Worm (Caenorhabditis elegans) whole organism, L4 larva: ENCODE results near the gene F44E2.4.

Source experiments
- D1046.2 ChIP-seq: fragments of 200-800 bp; sonication (Bioruptor generic); IDR thresholded peaks from 2 replicates; pipeline ENCODE4 v1.3.6; 2022; ENCODE audit warnings: missing genetic modification characterization, missing compliant biosample characterization
- F44E2.7 ChIP-seq: fragments of 200-800 bp; sonication (Bioruptor generic); IDR thresholded peaks from 2 replicates; pipeline ENCODE4 v2.1.2; 2022; ENCODE audit warnings: missing genetic modification characterization, missing compliant biosample characterization
- T20F7.1 ChIP-seq: fragments of 200-800 bp; sonication (Bioruptor generic); optimal IDR thresholded peaks from 2 replicates; lab custom pipeline; 2018; ENCODE audit warnings: mild to moderate bottlenecking, missing genetic modification characterization, missing compliant biosample characterization
- Y105C5A.15 ChIP-seq: fragments of 200-800 bp; sonication (Bioruptor generic); IDR thresholded peaks from 2 replicates; pipeline ENCODE4 v1.3.6; 2022; ENCODE audit warnings: missing genetic modification characterization, missing compliant biosample characterization
- Y48G9A.11 ChIP-seq: fragments of 200-800 bp; sonication (Bioruptor generic); IDR thresholded peaks from 2 replicates; pipeline ENCODE4 v1.3.6; 2022; ENCODE audit warnings: missing genetic modification reagents, missing genetic modification characterization, missing compliant biosample characterization
- Y75B8A.6 ChIP-seq: fragments of 200-800 bp; sonication (Bioruptor generic); IDR thresholded peaks from 2 replicates; pipeline ENCODE4 v1.3.6; 2022; ENCODE audit warnings: missing genetic modification reagents, missing genetic modification characterization, missing compliant biosample characterization
- ZK546.5 ChIP-seq, 2 experiments: sonication (generic microtip); optimal IDR thresholded peaks; 2 replicates each; lab custom pipeline; 2017; ENCODE audit warnings: missing biosample characterization in 2 of 2, missing genetic modification characterization in 2 of 2
- aha-1 ChIP-seq: fragments of 150-350 bp; peaks from one replicate; lab custom pipeline; 2014; ENCODE audit warnings: missing biosample characterization, missing genetic modification characterization
- attf-4 ChIP-seq: sonication (generic microtip); optimal IDR thresholded peaks from 3 replicates; lab custom pipeline; 2017; ENCODE audit warnings: missing biosample characterization, missing genetic modification characterization
- ceh-20 ChIP-seq: fragments of 200-800 bp; sonication (Bioruptor generic); IDR thresholded peaks from 2 replicates; pipeline ENCODE4 v1.3.6; 2022; ENCODE audit warnings: missing genetic modification reagents, missing genetic modification characterization, missing compliant biosample characterization
- ceh-28 ChIP-seq: fragments of 150-350 bp; optimal IDR thresholded peaks from 2 replicates; lab custom pipeline; 2014; ENCODE audit warnings: missing biosample characterization, missing genetic modification reagents, missing genetic modification characterization
- ceh-32 ChIP-seq: sonication (generic microtip); optimal IDR thresholded peaks from 2 replicates; lab custom pipeline; 2016; ENCODE audit warnings: mild to moderate bottlenecking, missing genetic modification characterization, missing compliant biosample characterization; ENCODE audit not compliant: poor library complexity
- ceh-82 ChIP-seq: sonication (generic microtip); optimal IDR thresholded peaks from 2 replicates; lab custom pipeline; 2017; ENCODE audit warnings: missing biosample characterization, missing genetic modification characterization
- ctbp-1 ChIP-seq: fragments of 200-800 bp; sonication (Bioruptor generic); IDR thresholded peaks from 2 replicates; pipeline ENCODE4 v1.3.6; 2022; ENCODE audit warnings: missing genetic modification reagents, missing genetic modification characterization, missing compliant biosample characterization
- daf-19 ChIP-seq: fragments of 200-800 bp; sonication (Bioruptor generic); conservative IDR thresholded peaks from 2 replicates; pipeline ENCODE4 v1.3.6; 2022; ENCODE audit warnings: missing genetic modification characterization, missing compliant biosample characterization
- egl-27 ChIP-seq: sonication (generic microtip); optimal IDR thresholded peaks from 3 replicates; lab custom pipeline; 2017; ENCODE audit warnings: missing biosample characterization, missing genetic modification reagents, missing genetic modification characterization
- egl-43 ChIP-seq: fragments of 200-800 bp; sonication (Bioruptor generic); IDR thresholded peaks from 2 replicates; pipeline ENCODE4 v1.3.6; 2022; ENCODE audit warnings: missing genetic modification reagents, missing genetic modification characterization, missing compliant biosample characterization
- hlh-30 ChIP-seq: sonication (generic microtip); optimal IDR thresholded peaks from 2 replicates; lab custom pipeline; 2017; ENCODE audit warnings: antibody characterized with exemption, mild to moderate bottlenecking, missing genetic modification characterization, missing compliant biosample characterization; ENCODE audit not compliant: insufficient read depth
- jun-1 ChIP-seq: fragments of 150-350 bp; optimal IDR thresholded peaks from 2 replicates; lab custom pipeline; 2014; ENCODE audit warnings: missing biosample characterization, missing genetic modification reagents, missing genetic modification characterization
- lin-1 ChIP-seq: fragments of 200-800 bp; sonication (Bioruptor generic); IDR thresholded peaks from 2 replicates; pipeline ENCODE4 v1.3.6; 2022; ENCODE audit warnings: missing genetic modification reagents, missing genetic modification characterization, missing compliant biosample characterization
- lin-15B ChIP-seq: fragments of 150-350 bp; sonication (generic microtip); optimal IDR thresholded peaks from 3 replicates; lab custom pipeline; 2014; ENCODE audit warnings: missing biosample characterization, missing genetic modification characterization
- lin-29 ChIP-seq: fragments of 200-800 bp; sonication (Bioruptor generic); IDR thresholded peaks from 2 replicates; pipeline ENCODE4 v1.3.6; 2022; ENCODE audit warnings: missing genetic modification reagents, missing genetic modification characterization, missing compliant biosample characterization
- lin-38 ChIP-seq: fragments of 200-800 bp; sonication (Bioruptor generic); IDR thresholded peaks from 2 replicates; pipeline ENCODE4 v1.3.6; 2022; ENCODE audit warnings: missing genetic modification reagents, missing genetic modification characterization, missing compliant biosample characterization
- lir-3 ChIP-seq: sonication (generic microtip); optimal IDR thresholded peaks from 2 replicates; lab custom pipeline; 2016; ENCODE audit warnings: mild to moderate bottlenecking, missing genetic modification characterization, missing compliant biosample characterization
- madf-5 ChIP-seq, 2 experiments: fragments of 200-800 bp; sonication (Bioruptor generic); IDR thresholded peaks; 2 replicates each; pipeline ENCODE4 v1.3.6; 2022; ENCODE audit warnings: missing compliant biosample characterization in 2 of 2, missing genetic modification characterization in 2 of 2
- madf-9 ChIP-seq: fragments of 200-800 bp; sonication (Bioruptor generic); conservative IDR thresholded peaks from 2 replicates; pipeline ENCODE4 v1.3.6; 2022; ENCODE audit warnings: missing genetic modification reagents, missing genetic modification characterization, missing compliant biosample characterization
- mes-2 ChIP-seq: sonication (generic microtip); optimal IDR thresholded peaks from 2 replicates; lab custom pipeline; 2016; ENCODE audit warnings: missing genotype, mild to moderate bottlenecking, missing genetic modification characterization, missing compliant biosample characterization; ENCODE audit not compliant: poor library complexity, severe bottlenecking
- mxl-2 ChIP-seq: fragments of 200-800 bp; sonication (Bioruptor generic); conservative IDR thresholded peaks from 2 replicates; pipeline ENCODE4 v1.3.6; 2022; ENCODE audit warnings: missing genetic modification reagents, missing genetic modification characterization, missing compliant biosample characterization
- nhr-102 ChIP-seq: sonication (generic microtip); optimal IDR thresholded peaks from 2 replicates; lab custom pipeline; 2016; ENCODE audit warnings: mild to moderate bottlenecking, missing genetic modification characterization, moderate library complexity, missing compliant biosample characterization
- nhr-111 ChIP-seq: fragments of 200-800 bp; sonication (Bioruptor generic); optimal IDR thresholded peaks from 2 replicates; lab custom pipeline; 2018; ENCODE audit warnings: mild to moderate bottlenecking, missing genetic modification characterization, missing compliant biosample characterization
- nhr-25 ChIP-seq: sonication (generic microtip); optimal IDR thresholded peaks from 2 replicates; lab custom pipeline; 2017; ENCODE audit warnings: missing genetic modification characterization, mild to moderate bottlenecking, missing compliant biosample characterization, antibody characterized with exemption, moderate library complexity, borderline replicate concordance; ENCODE audit not compliant: insufficient read depth
- nhr-28 ChIP-seq: fragments of 150-350 bp; optimal IDR thresholded peaks from 2 replicates; lab custom pipeline; 2014; ENCODE audit warnings: missing biosample characterization, missing genetic modification characterization
- nhr-41 ChIP-seq: fragments of 200-800 bp; sonication (Bioruptor generic); IDR thresholded peaks from 2 replicates; pipeline ENCODE4 v1.3.6; 2022; ENCODE audit warnings: missing genetic modification reagents, missing genetic modification characterization, missing compliant biosample characterization
- nhr-42 ChIP-seq: fragments of 200-800 bp; sonication (Bioruptor generic); IDR thresholded peaks from 2 replicates; pipeline ENCODE4 v1.3.6; 2022; ENCODE audit warnings: missing genetic modification characterization, missing compliant biosample characterization
- nhr-48 ChIP-seq: sonication (generic microtip); optimal IDR thresholded peaks from 2 replicates; lab custom pipeline; 2016; ENCODE audit warnings: mild to moderate bottlenecking, missing genetic modification characterization, missing compliant biosample characterization
- nhr-6 ChIP-seq: fragments of 150-350 bp; optimal IDR thresholded peaks from 2 replicates; lab custom pipeline; 2014; ENCODE audit warnings: missing biosample characterization, missing genetic modification characterization
- pqm-1 ChIP-seq: sonication (generic microtip); optimal IDR thresholded peaks from 2 replicates; lab custom pipeline; 2017; ENCODE audit warnings: missing biosample characterization, missing genetic modification characterization
- rbr-2 ChIP-seq: sonication (generic microtip); optimal IDR thresholded peaks from 2 replicates; lab custom pipeline; 2016; ENCODE audit warnings: missing genotype, missing genetic modification characterization, missing compliant biosample characterization
- sdz-12 ChIP-seq: fragments of 200-800 bp; sonication (Bioruptor generic); optimal IDR thresholded peaks from 2 replicates; lab custom pipeline; 2018; ENCODE audit warnings: mild to moderate bottlenecking, missing genetic modification characterization, missing compliant biosample characterization
- skn-1 ChIP-seq: fragments of 150-350 bp; optimal IDR thresholded peaks from 2 replicates; lab custom pipeline; 2014; ENCODE audit warnings: missing biosample characterization, missing genetic modification characterization
- snpc-1.2 ChIP-seq: fragments of 200-800 bp; sonication (Bioruptor generic); IDR thresholded peaks from 2 replicates; pipeline ENCODE4 v1.3.6; 2022; ENCODE audit warnings: missing genetic modification reagents, missing genetic modification characterization, missing compliant biosample characterization
- spr-1 ChIP-seq: sonication (generic microtip); optimal IDR thresholded peaks from 2 replicates; lab custom pipeline; 2016; ENCODE audit warnings: mild to moderate bottlenecking, missing genetic modification characterization, missing compliant biosample characterization
- tag-97 ChIP-seq: fragments of 200-800 bp; sonication (Bioruptor generic); IDR thresholded peaks from 2 replicates; pipeline ENCODE4 v1.3.6; 2022; ENCODE audit warnings: missing genetic modification characterization, missing compliant biosample characterization
- unc-62 ChIP-seq, 3 experiments: fragments of 150-350 bp in 1 of 3; sonication (generic microtip); optimal IDR thresholded peaks in 2 of 3; peaks in 1 of 3; 1 replicate in 1 of 3; 2 replicates in 2 of 3; lab custom pipeline; 2014 to 2017; ENCODE audit warnings: missing biosample characterization in 3 of 3, missing genetic modification characterization in 3 of 3, missing genetic modification reagents in 3 of 3, missing genotype in 1 of 3
- vab-7 ChIP-seq: fragments of 200-800 bp; sonication (Bioruptor generic); IDR thresholded peaks from 2 replicates; pipeline ENCODE4 v1.3.6; 2022; ENCODE audit warnings: missing genetic modification reagents, missing genetic modification characterization, missing compliant biosample characterization
- zag-1 ChIP-seq: fragments of 150-350 bp; optimal IDR thresholded peaks from 2 replicates; lab custom pipeline; 2014; ENCODE audit warnings: missing biosample characterization, missing genetic modification characterization
- zfp-2 ChIP-seq: sonication (generic microtip); optimal IDR thresholded peaks from 2 replicates; lab custom pipeline; 2016; ENCODE audit warnings: mild to moderate bottlenecking, missing genetic modification characterization, missing compliant biosample characterization
- zfp-3 ChIP-seq: fragments of 200-800 bp; sonication (Bioruptor generic); conservative IDR thresholded peaks from 2 replicates; pipeline ENCODE4 v1.3.6; 2022; ENCODE audit warnings: missing genetic modification reagents, missing genetic modification characterization, missing compliant biosample characterization
- zip-11 ChIP-seq: fragments of 200-800 bp; sonication (Bioruptor generic); IDR thresholded peaks from 2 replicates; pipeline ENCODE4 v1.3.6; 2022; ENCODE audit warnings: missing genetic modification characterization, missing compliant biosample characterization

The F44E2.4 gene

ce11 chrIII:8797211-8797733 is 41.0 kb downstream of the F44E2.4 start (continued):
- 0 out of 2 replicates have a peak, but pooled peaks have one; percentile 21 for TF ChIP-seq zfp-3 (GFP tag; lab: Robert Waterston, UW)
- peak; percentile 94 for TF ChIP-seq pqm-1 (tag; lab: Kevin White, UChicago)
- no peak for TF ChIP-seq Y48G9A.11 (GFP tag; lab: Robert Waterston, UW)
- TF ChIP-seq nhr-42, result no peak
- TF ChIP-seq ctbp-1 (GFP tag; lab: Robert Waterston, UW), result peak; percentile 92
- TF ChIP-seq T20F7.1, result peak; percentile 72
- TF ChIP-seq F44E2.7 (GFP tag; lab: Robert Waterston, UW), result no peak
- TF ChIP-seq aha-1 (tag; lab: Kevin White, UChicago), result peak; percentile 74
- TF ChIP-seq ceh-32 (tag; lab: Kevin White, UChicago), result no peak
- 0 out of 2 replicates have a peak, but pooled peaks have one; percentile 27 for TF ChIP-seq madf-9 (GFP tag; lab: Robert Waterston, UW)
- peak; percentile 8 for TF ChIP-seq nhr-25 (tag; lab: Kevin White, UChicago)
- 0 out of 2 replicates have a peak, but pooled peaks have one; percentile 66 for TF ChIP-seq egl-43 (GFP tag; lab: Robert Waterston, UW)
- TF ChIP-seq ceh-20 (GFP tag; lab: Robert Waterston, UW), result peak; percentile 69; the same call in 1 of the 2 replicates
- no peak for TF ChIP-seq egl-27
- peak; percentile 19 for TF ChIP-seq attf-4 (tag; lab: Kevin White, UChicago)
- peak; percentile 92 for TF ChIP-seq rbr-2 (tag; lab: Kevin White, UChicago)
- TF ChIP-seq nhr-41 (GFP tag; lab: Robert Waterston, UW), result peak; percentile 54; the same call in 1 of the 2 replicates
- peak; percentile 99 for TF ChIP-seq nhr-28 (tag; lab: Kevin White, UChicago)
- TF ChIP-seq skn-1 (tag; lab: Kevin White, UChicago), result no peak
- peak; percentile 57 for TF ChIP-seq zfp-2 (tag; lab: Kevin White, UChicago)
- no peak; the same call in 1 of the 2 replicates for TF ChIP-seq lin-29 (GFP tag; lab: Robert Waterston, UW)
- no peak for TF ChIP-seq ceh-82 (tag; lab: Kevin White, UChicago)
- TF ChIP-seq Y75B8A.6 (GFP tag; lab: Robert Waterston, UW), result no peak
- TF ChIP-seq vab-7 (GFP tag; lab: Robert Waterston, UW), result no peak
- no peak for TF ChIP-seq snpc-1.2
- 0 out of 4 replicates have a peak, but pooled peaks have one; percentile 50 for TF ChIP-seq madf-5 (GFP tag; IDR thresholded peaks at IDR 0.05; lab: Robert Waterston, UW)
- TF ChIP-seq ceh-28 (tag; lab: Kevin White, UChicago), result no peak
- TF ChIP-seq mes-2, result peak; percentile 56
- no peak for TF ChIP-seq lin-15B (tag; lab: Kevin White, UChicago)
- TF ChIP-seq Y105C5A.15, result no peak
- TF ChIP-seq unc-62 (GFP tag; optimal IDR thresholded peaks at IDR 0.05 in 1 of 2; lab: Kevin White, UChicago), result peak in 1 of 2 experiments; percentile 93
- no peak for TF ChIP-seq unc-62 (tag; optimal IDR thresholded peaks at IDR 0.05; lab: Kevin White, UChicago)
- TF ChIP-seq mxl-2 (GFP tag; lab: Robert Waterston, UW), result no peak
- TF ChIP-seq spr-1 (tag; lab: Kevin White, UChicago), result peak; percentile 64
- no peak for TF ChIP-seq D1046.2
- TF ChIP-seq zip-11 (GFP tag; lab: Robert Waterston, UW), result no peak
- TF ChIP-seq lin-38 (GFP tag; lab: Robert Waterston, UW), result peak; percentile 42
- TF ChIP-seq lir-3 (tag; lab: Kevin White, UChicago), result no peak
- TF ChIP-seq tag-97 (GFP tag; lab: Robert Waterston, UW), result no peak
- TF ChIP-seq jun-1 (tag; lab: Kevin White, UChicago), result peak; percentile 82
- no peak for TF ChIP-seq sdz-12 (GFP tag; lab: Kevin White, UChicago)
- TF ChIP-seq nhr-48 (tag; lab: Kevin White, UChicago), result peak; percentile 93
- TF ChIP-seq hlh-30 (tag; lab: Kevin White, UChicago), result peak; percentile 96
- peak; percentile 78 for TF ChIP-seq nhr-102 (tag; lab: Kevin White, UChicago)
- TF ChIP-seq nhr-6, result peak; percentile 40
- peak; percentile 70 for TF ChIP-seq lin-1
- no peak for TF ChIP-seq nhr-111 (GFP tag; lab: Kevin White, UChicago)
- TF ChIP-seq zag-1 (tag; lab: Kevin White, UChicago), result no peak
- peak in 1 of 2 experiments; percentile 21 for TF ChIP-seq ZK546.5 (tag; optimal IDR thresholded peaks at IDR 0.05; lab: Kevin White, UChicago)
- peak; percentile 62; the same call in 1 of the 2 replicates for TF ChIP-seq daf-19 (GFP tag; lab: Robert Waterston, UW)
